Fruit fly (Drosophila melanogaster): ENCODE data around the gene Mob3.

The Mob3 gene

DNA sequence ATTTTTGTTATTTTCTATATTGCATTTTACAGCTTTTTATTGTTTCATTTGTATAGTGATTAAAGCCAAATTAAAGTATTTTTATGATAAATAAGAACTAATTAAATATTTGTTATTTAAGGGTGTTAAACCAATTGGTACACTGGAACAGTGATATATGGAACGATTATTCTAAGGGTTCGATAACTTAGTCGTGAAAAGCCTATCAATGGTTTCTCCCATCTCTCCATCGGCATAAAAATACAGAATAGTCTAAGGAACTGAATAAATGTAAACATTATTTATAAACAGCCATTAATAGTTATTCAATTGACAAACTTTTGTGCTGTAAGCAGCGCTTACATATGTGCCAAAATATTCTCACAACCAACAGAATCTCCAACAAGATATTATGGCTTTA lies at the start of gene Mob3:
Gene Mob3, plus strand, starts transcription at position 208 of the 400 bp plus-strand sequence.
- TF ChIP-seq Ets96B (tag; optimal IDR thresholded peaks at IDR 0.05) (no peak), fkh (GFP tag; optimal IDR thresholded peaks at IDR 0.05) (peak; percentile 43), CG6808 (GFP tag; optimal IDR thresholded peaks at IDR 0.05) (no peak), CG8119 (GFP tag; IDR thresholded peaks at IDR 0.05) (no peak), Sox15 (GFP tag; optimal IDR thresholded peaks at IDR 0.05) (no peak), esn (GFP tag; optimal IDR thresholded peaks at IDR 0.05) (peak; percentile 30)

DNA sequence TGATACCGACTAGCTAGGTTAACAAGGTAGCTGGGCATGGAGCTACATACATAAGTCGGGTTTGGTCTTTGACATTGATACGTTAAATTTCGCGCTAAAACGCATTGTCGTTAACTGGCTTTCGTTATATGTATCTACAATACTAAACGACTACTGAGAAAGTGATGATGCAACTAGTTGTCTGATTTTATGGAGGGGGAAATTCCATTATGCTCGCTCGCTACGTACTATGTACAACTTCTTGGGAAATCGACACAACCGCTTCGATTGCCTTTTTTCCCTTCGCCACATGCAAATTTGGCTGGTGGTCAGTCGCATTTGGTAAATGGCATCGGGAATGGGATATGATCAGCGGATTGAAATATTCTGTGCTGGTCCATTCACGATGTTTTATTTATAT lies 45.1 kb upstream of the Mob3 start:
- TF ChIP-seq vri (GFP tag; optimal IDR thresholded peaks at IDR 0.05) (no peak), CG11902 (GFP tag; optimal IDR thresholded peaks at IDR 0.05) (no peak), fkh (GFP tag; optimal IDR thresholded peaks at IDR 0.05) (peak; percentile 6)

DNA sequence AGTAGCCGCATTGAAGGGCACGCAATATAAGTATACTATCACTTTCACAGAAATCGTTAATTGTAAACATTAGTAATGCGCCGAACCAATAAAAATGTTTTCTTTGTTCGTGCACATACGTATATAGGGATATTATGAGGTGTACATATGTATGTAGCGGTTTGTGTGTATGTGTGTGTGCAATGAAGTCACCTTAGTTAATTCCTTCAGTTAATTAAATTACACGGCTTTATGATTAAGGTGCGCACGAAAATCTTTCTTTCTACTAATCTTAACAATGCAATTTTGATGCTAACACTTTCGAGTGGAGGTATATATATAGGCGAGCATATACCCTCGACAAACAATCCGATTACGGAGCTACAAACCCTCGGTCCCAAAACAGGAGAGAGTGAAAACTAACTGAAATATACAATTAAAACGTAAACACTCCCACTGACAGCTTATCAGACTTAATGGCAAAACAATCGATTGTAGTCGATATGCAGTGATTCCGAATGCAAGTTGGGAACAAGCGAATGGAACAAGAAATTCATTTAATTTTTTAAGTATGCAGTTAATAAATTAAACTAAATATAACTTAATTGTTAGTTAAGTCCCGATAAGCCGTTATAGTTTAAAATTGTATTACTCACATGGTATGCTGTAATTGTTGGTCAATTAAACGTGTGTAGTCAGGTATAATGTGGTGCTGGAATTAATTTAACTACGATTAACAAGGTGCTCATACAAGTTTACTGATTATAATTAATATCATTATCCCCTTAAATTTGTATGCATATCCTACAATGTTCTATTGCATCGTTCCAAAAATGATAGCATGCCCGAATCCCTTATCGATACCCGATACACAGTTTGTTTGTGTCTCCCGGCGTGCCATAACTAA lies 44.4 kb upstream of the Mob3 start, which contains the start of the genes Npc1a and Prosalpha6:
Gene Npc1a, minus strand, starts transcription at position 716 of the 886 bp plus-strand sequence.
Gene Prosalpha6, plus strand, starts transcription at position 851 of the 886 bp plus-strand sequence.
- TF ChIP-seq CG8119 (GFP tag; IDR thresholded peaks at IDR 0.05) (no peak), CG6163 (GFP tag; IDR thresholded peaks at IDR 0.05) (no peak), ss (GFP tag; optimal IDR thresholded peaks at IDR 0.05) (no peak), CG32006 (GFP tag; optimal IDR thresholded peaks at IDR 0.05) (no peak), achi (GFP tag; optimal IDR thresholded peaks at IDR 0.05) (peak; percentile 76), Blimp-1 (GFP tag; optimal IDR thresholded peaks at IDR 0.05) (peak; percentile 43), CG31627 (GFP tag; optimal IDR thresholded peaks at IDR 0.05) (peak; percentile 19), dac (GFP tag; optimal IDR thresholded peaks at IDR 0.05) (no peak), CG11902 (GFP tag; optimal IDR thresholded peaks at IDR 0.05) (no peak), fd85E (GFP tag; optimal IDR thresholded peaks at IDR 0.05) (no peak), net (GFP tag; optimal IDR thresholded peaks at IDR 0.05) (no peak), CG8632 (GFP tag; optimal IDR thresholded peaks at IDR 0.05) (no peak), topi (GFP tag; optimal IDR thresholded peaks at IDR 0.05) (no peak), eg (GFP tag; IDR thresholded peaks at IDR 0.05) (no peak), CG4318 (GFP tag; optimal IDR thresholded peaks at IDR 0.05) (no peak), CG10631 (GFP tag; optimal IDR thresholded peaks at IDR 0.05) (no peak), Eip78C (GFP tag) (peak; percentile 76), CG6854 (GFP tag; optimal IDR thresholded peaks at IDR 0.05) (no peak), lz (GFP tag; optimal IDR thresholded peaks at IDR 0.05) (peak; percentile 21), CG11762 (GFP tag; optimal IDR thresholded peaks at IDR 0.05; ENCODE audit: insufficient read depth) (no peak), acj6 (GFP tag; optimal IDR thresholded peaks at IDR 0.05) (no peak), Sox14 (GFP tag; optimal IDR thresholded peaks at IDR 0.05) (peak; percentile 75), fd59A (GFP tag; optimal IDR thresholded peaks at IDR 0.05) (no peak), cyc (GFP tag; optimal IDR thresholded peaks at IDR 0.05) (peak; percentile 32), CG3919 (GFP tag; optimal IDR thresholded peaks at IDR 0.05) (no peak), CG10669 (GFP tag; optimal IDR thresholded peaks at IDR 0.05) (no peak), CG34406 (GFP tag; optimal IDR thresholded peaks at IDR 0.05) (no peak), esn (GFP tag; optimal IDR thresholded peaks at IDR 0.05) (peak; percentile 35), Eip75B (GFP tag; optimal IDR thresholded peaks at IDR 0.05) (no peak), Gug (GFP tag; IDR thresholded peaks at IDR 0.05) (no peak), CG15336 (GFP tag; IDR thresholded peaks at IDR 0.05) (no peak), CG16779 (tag; optimal IDR thresholded peaks at IDR 0.05) (no peak), CG6276 (GFP tag; optimal IDR thresholded peaks at IDR 0.05) (no peak), Hr39 (GFP tag; optimal IDR thresholded peaks at IDR 0.05) (no peak), CG6808 (GFP tag; optimal IDR thresholded peaks at IDR 0.05) (no peak), CG8319 (GFP tag; optimal IDR thresholded peaks at IDR 0.05) (no peak), Eip93F (GFP tag; optimal IDR thresholded peaks at IDR 0.05) (peak; percentile 12), CG9139 (GFP tag; optimal IDR thresholded peaks at IDR 0.05) (no peak), pdm3 (GFP tag; optimal IDR thresholded peaks at IDR 0.05) (no peak), Hr38 (GFP tag; optimal IDR thresholded peaks at IDR 0.05) (no peak), vri (GFP tag; optimal IDR thresholded peaks at IDR 0.05) (peak; percentile 51), Hr4 (GFP tag; optimal IDR thresholded peaks at IDR 0.05) (no peak), Met (GFP tag; optimal IDR thresholded peaks at IDR 0.05) (no peak)
